Worm (Caenorhabditis elegans): ENCODE results near the gene F38E1.3.
"Not testable (repeated sequence)": the region's sequence is repeated elsewhere in the genome, so short reads cannot be mapped to it uniquely, and the experiment has no call there.

F38E1.3 gene

DNA sequence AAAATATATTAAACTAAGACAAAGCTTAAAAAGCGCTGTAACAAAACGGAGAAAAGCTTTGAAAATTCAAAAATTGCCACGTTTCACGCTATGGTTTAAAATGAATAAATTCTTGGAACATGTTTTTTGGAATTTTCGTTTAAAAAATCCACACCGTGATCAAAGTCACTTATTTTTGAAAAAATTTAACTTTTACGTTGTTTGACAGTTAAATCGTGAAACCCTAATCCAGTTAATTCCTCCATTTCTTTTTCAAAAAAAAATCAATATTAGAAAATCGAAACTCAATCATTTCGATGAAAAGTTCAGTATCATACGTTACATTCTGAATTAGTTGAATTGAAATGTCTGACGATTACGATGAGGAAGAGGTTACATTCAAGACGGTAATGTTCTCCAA is at the start of gene F38E1.3:
Gene F38E1.3, plus strand, starts transcription at position 301 of the 400 bp plus-strand sequence.
- no peak for TF ChIP-seq unc-86 (tag; optimal IDR thresholded peaks at IDR 0.05)
- TF ChIP-seq pha-4 (tag; optimal IDR thresholded peaks at IDR 0.05), result no peak
- TF ChIP-seq dve-1 (tag; optimal IDR thresholded peaks at IDR 0.05), result no peak
- TF ChIP-seq ceh-34 (tag; optimal IDR thresholded peaks at IDR 0.05), result no peak
- TF ChIP-seq ceh-2 (tag; optimal IDR thresholded peaks at IDR 0.05), result no peak
- no peak for TF ChIP-seq hlh-15 (tag; optimal IDR thresholded peaks at IDR 0.05)
- TF ChIP-seq lim-6 (tag; optimal IDR thresholded peaks at IDR 0.05), result no peak
- no peak for TF ChIP-seq unc-42 (tag; optimal IDR thresholded peaks at IDR 0.05)
- TF ChIP-seq pag-3 (tag; optimal IDR thresholded peaks at IDR 0.05; ENCODE audit: borderline replicate concordance), result no peak
- no peak for TF ChIP-seq pha-2 (tag; optimal IDR thresholded peaks at IDR 0.05)
- no peak for TF ChIP-seq che-1 (tag; optimal IDR thresholded peaks at IDR 0.05)
- no peak for TF ChIP-seq ceh-18 (tag; optimal IDR thresholded peaks at IDR 0.05)
- no peak for TF ChIP-seq eyg-1 (tag; optimal IDR thresholded peaks at IDR 0.05)
- TF ChIP-seq ceh-48 (tag; optimal IDR thresholded peaks at IDR 0.05), result no peak
- TF ChIP-seq zip-5 (tag; optimal IDR thresholded peaks at IDR 0.05), result no peak
- TF ChIP-seq unc-55 (GFP tag; optimal IDR thresholded peaks at IDR 0.05), result no peak
- TF ChIP-seq ztf-16 (tag; optimal IDR thresholded peaks at IDR 0.05), result no peak
- TF ChIP-seq nfya-1 (tag; optimal IDR thresholded peaks at IDR 0.05), result no peak
- TF ChIP-seq sox-2 (GFP tag; IDR thresholded peaks at IDR 0.05), result no peak
- no peak for TF ChIP-seq syd-9 (tag; optimal IDR thresholded peaks at IDR 0.05)

DNA sequence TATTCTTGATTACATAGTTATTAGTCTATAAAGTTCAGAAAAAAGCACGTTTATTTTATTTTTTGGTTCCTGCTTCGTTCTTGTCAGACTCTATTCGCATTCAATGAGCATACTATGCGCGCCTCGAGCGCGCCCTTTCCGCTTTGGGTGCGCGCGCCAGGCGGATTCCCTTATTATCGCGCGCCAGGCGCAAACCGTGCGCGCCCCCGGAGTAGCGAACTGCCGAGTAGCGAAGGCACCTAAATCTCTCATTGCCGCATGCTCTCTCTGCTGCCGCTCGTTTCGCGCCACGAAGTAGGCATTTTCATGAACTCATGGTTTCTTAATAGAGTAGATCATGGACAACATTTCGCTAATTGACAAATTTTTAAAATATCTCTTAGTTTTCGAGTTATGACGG is 48.9 kb upstream of the F38E1.3 start:
- TF ChIP-seq ceh-6 (GFP tag; optimal IDR thresholded peaks at IDR 0.05), result no peak
- TF ChIP-seq nfya-1 (tag; optimal IDR thresholded peaks at IDR 0.05), result no peak
- no peak for TF ChIP-seq eyg-1 (tag; optimal IDR thresholded peaks at IDR 0.05)
- TF ChIP-seq ets-4 (tag; optimal IDR thresholded peaks at IDR 0.05), result no peak
- TF ChIP-seq elt-2 (tag; optimal IDR thresholded peaks at IDR 0.05), result no peak
- TF ChIP-seq pat-9 (tag; optimal IDR thresholded peaks at IDR 0.05), result no peak
- no peak for TF ChIP-seq unc-3 (GFP tag; conservative IDR thresholded peaks at IDR 0.05)
- TF ChIP-seq unc-3 (tag; optimal IDR thresholded peaks at IDR 0.05), result no peak

ce11 chrV:8334360-8334759 is 41.6 kb upstream of the F38E1.3 start, which contains the start of gene tmd-2:
TSS of gene tmd-2 (plus strand) at chrV:8334660.
- TF ChIP-seq hlh-13 (GFP tag; optimal IDR thresholded peaks at IDR 0.05) (no peak), ceh-30 (tag; optimal IDR thresholded peaks at IDR 0.05) (no peak), pha-2 (tag; optimal IDR thresholded peaks at IDR 0.05) (no peak), ttx-3 (tag; optimal IDR thresholded peaks at IDR 0.05) (no peak), K02D7.2 (tag; optimal IDR thresholded peaks at IDR 0.05) (no peak), ahr-1 (tag; optimal IDR thresholded peaks at IDR 0.05) (no peak), sdc-2 (tag; optimal IDR thresholded peaks at IDR 0.05) (no peak), ama-1 (optimal IDR thresholded peaks at IDR 0.05) (no peak)

DNA sequence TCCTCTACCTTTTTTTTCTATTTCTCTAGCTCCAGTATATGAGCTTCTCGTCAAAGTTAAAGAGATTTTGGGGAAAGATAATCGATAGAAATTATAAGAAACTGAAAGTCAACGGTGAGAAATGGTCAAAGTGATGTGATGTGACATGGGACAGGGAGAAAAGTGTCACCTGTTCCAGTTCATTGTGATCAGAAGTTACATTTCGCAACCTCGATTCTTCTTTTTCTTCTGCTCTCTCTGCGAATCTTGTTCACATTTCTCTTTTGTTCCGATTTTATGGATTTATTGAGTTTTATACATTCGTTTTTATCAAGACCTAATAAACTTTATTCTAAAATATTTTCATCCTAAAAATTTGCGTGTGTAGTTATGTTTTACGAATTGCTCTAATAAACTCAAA is 40.3 kb upstream of the F38E1.3 start:
- TF ChIP-seq fkh-6 (tag; optimal IDR thresholded peaks at IDR 0.05), result no peak
- TF ChIP-seq C38D4.7 (GFP tag; optimal IDR thresholded peaks at IDR 0.05), result no peak
- TF ChIP-seq lim-6 (tag; optimal IDR thresholded peaks at IDR 0.05), result no peak
- peak; percentile 66 for TF ChIP-seq unc-55 (GFP tag; optimal IDR thresholded peaks at IDR 0.05)

DNA sequence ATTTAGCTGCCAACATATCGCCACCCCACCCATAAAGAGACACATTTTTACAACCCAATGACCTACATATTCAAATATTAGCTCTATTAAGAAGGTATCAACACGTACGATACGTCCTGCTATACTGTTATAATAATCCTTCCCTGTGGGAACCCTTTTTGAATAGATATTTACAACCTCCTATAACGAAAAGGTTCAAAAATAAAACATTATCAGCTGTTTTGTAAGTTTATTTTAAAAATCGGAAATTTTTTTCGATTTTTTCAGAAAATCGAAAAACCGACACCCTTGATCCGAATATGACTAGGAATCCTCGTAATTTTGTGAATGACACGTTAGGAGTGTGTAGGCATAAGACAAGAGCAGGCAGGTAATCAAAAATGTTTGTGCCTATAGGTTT is 35.0 kb upstream of the F38E1.3 start, which contains the start of gene C08D8.7:
Gene C08D8.7, plus strand, starts transcription at position 301 of the 400 bp plus-strand sequence.
- not testable (repeated sequence) for TF ChIP-seq che-1, pat-9, sdc-2 (tag; optimal IDR thresholded peaks at IDR 0.05)
